Worm (Caenorhabditis elegans): ENCODE results near the gene clc-28.

The clc-28 gene

DNA sequence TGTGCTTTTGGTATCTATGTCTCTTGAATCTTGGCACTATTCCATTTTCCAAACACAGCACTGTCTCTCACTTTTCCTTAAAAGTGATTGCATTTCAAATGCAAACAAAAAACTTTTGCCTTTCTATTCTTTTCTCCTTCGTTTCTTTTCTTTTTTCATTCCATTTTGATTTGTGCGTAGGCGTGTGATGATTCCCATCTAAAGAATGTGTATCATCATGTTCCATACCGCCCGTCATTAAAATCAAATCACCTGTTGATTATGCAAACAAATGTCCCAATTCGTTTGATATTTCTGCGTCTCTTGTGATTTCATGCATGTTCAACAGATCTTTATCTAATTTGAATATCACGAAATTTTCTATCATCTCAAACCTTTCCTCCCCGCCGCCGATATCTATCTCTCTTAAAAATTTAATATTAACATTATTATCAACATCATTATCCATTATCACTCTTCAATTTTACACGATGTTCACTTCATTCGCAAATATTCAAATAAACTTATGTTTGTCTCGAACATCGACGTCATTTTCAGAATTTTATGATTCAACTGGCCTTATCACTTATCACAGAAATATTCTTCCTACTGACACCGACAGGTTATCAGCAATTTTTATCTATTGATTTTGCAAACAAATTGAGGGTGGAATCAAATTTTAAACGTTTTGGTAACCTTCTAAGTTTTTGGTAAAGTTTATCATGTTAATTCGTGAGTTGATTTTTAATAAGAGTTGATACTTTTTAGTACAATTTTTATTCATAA lies 47.8 kb downstream of the clc-28 start (continued):
- no peak for TF ChIP-seq nhr-42 (GFP tag; IDR thresholded peaks at IDR 0.05)
- TF ChIP-seq spr-3 (GFP tag; optimal IDR thresholded peaks at IDR 0.05), result no peak
- no peak for TF ChIP-seq ceh-44 (GFP tag; IDR thresholded peaks at IDR 0.05)
- TF ChIP-seq set-16 (GFP tag; IDR thresholded peaks at IDR 0.05), result no peak
- TF ChIP-seq duxl-1 (tag; optimal IDR thresholded peaks at IDR 0.05; ENCODE audit: poor library complexity), result no peak
- TF ChIP-seq D1046.2 (GFP tag; IDR thresholded peaks at IDR 0.05), result no peak
- TF ChIP-seq spr-1 (tag; optimal IDR thresholded peaks at IDR 0.05), result no peak
- no peak for TF ChIP-seq aly-2 (tag; optimal IDR thresholded peaks at IDR 0.05)
- TF ChIP-seq nhr-76 (tag; optimal IDR thresholded peaks at IDR 0.05), result no peak
- TF ChIP-seq mes-2 (tag; optimal IDR thresholded peaks at IDR 0.05; ENCODE audit: poor library complexity, severe bottlenecking), result no peak
- TF ChIP-seq ZK337.2 (GFP tag; IDR thresholded peaks at IDR 0.05), result no peak
- TF ChIP-seq ZK546.5 (tag; optimal IDR thresholded peaks at IDR 0.05), result no peak

- TF ChIP-seq dpl-1 (GFP tag; optimal IDR thresholded peaks at IDR 0.05) (no peak), ztf-7 (tag; optimal IDR thresholded peaks at IDR 0.05) (no peak), egl-43 (GFP tag; IDR thresholded peaks at IDR 0.05) (no peak), lin-15B (tag; optimal IDR thresholded peaks at IDR 0.05) (no peak), T26A8.4 (GFP tag; IDR thresholded peaks at IDR 0.05) (no peak), lim-7 (GFP tag; IDR thresholded peaks at IDR 0.05) (no peak), ceh-82 (tag; optimal IDR thresholded peaks at IDR 0.05) (no peak), snpc-1.2 (GFP tag; IDR thresholded peaks at IDR 0.05) (no peak), ceh-44 (GFP tag; IDR thresholded peaks at IDR 0.05) (no peak), ceh-32 (tag; optimal IDR thresholded peaks at IDR 0.05; ENCODE audit: poor library complexity) (no peak), zfp-3 (GFP tag; conservative IDR thresholded peaks at IDR 0.05) (no peak), mes-2 (tag; optimal IDR thresholded peaks at IDR 0.05; ENCODE audit: poor library complexity, severe bottlenecking) (no peak)
Measured at ce11 chrIII:8289181-8289580, 50.1 kb downstream of the clc-28 start.

All from whole organism, L4 larva.